Fruit fly (Drosophila melanogaster) whole organism, embryonic: ENCODE measurements around the gene CG43897.

Experiments
- Awh ChIP-seq: fragments of 200-800 bp; sonication (Bioruptor generic); IDR thresholded peaks from 2 replicates; pipeline ENCODE4, ENCODE4 v1.3.6; 2022; ENCODE audit warnings: missing biosample characterization, missing genetic modification characterization
- CG10274 ChIP-seq: fragments of 200-800 bp; sonication (Bioruptor generic); optimal IDR thresholded peaks from 3 replicates; lab custom pipeline; 2017; ENCODE audit warnings: missing biosample characterization, mild to moderate bottlenecking, missing genetic modification characterization
- CG11723 ChIP-seq: fragments of 200-800 bp; sonication (Bioruptor generic); optimal IDR thresholded peaks from 2 replicates; lab custom pipeline; 2017; ENCODE audit warnings: missing biosample characterization, mild to moderate bottlenecking, missing genetic modification characterization
- CG12299 ChIP-seq: fragments of 200-800 bp; sonication (Bioruptor generic); optimal IDR thresholded peaks from 2 replicates; lab custom pipeline; 2018; ENCODE audit warnings: missing biosample characterization, mild to moderate bottlenecking, missing genetic modification characterization
- CG12769 ChIP-seq: fragments of 200-800 bp; sonication (Bioruptor generic); optimal IDR thresholded peaks from 2 replicates; lab custom pipeline; 2019; ENCODE audit warnings: missing biosample characterization, mild to moderate bottlenecking, missing genetic modification characterization, moderate library complexity
- CG13123 ChIP-seq: fragments of 200-800 bp; sonication (Bioruptor generic); optimal IDR thresholded peaks from 2 replicates; lab custom pipeline; 2016; ENCODE audit warnings: missing biosample characterization, missing genetic modification characterization
- CG14050 ChIP-seq: fragments of 200-800 bp; sonication (Bioruptor generic); IDR thresholded peaks from 3 replicates; pipeline ENCODE4 v1.3.6; 2022; ENCODE audit warnings: missing biosample characterization, missing genetic modification characterization
- CG14965 ChIP-seq: fragments of 200-800 bp; sonication (Bioruptor generic); optimal IDR thresholded peaks from 2 replicates; lab custom pipeline; 2016; ENCODE audit warnings: missing biosample characterization, missing genetic modification characterization, borderline replicate concordance
- CG15479 ChIP-seq: fragments of 200-800 bp; sonication (Bioruptor generic); optimal IDR thresholded peaks from 3 replicates; lab custom pipeline; 2019; ENCODE audit warnings: missing biosample characterization, mild to moderate bottlenecking, missing genetic modification characterization, moderate library complexity
- CG16815 ChIP-seq: fragments of 200-800 bp; sonication (Bioruptor generic); optimal IDR thresholded peaks from 3 replicates; lab custom pipeline; 2017; ENCODE audit warnings: missing biosample characterization, mild to moderate bottlenecking, missing genetic modification characterization
- CG17359 ChIP-seq: fragments of 200-800 bp; sonication (Bioruptor generic); optimal IDR thresholded peaks from 3 replicates; lab custom pipeline; 2018; ENCODE audit warnings: missing biosample characterization, mild to moderate bottlenecking, missing genetic modification characterization, moderate library complexity
- CG3065 ChIP-seq: fragments of 200-800 bp; sonication (Bioruptor generic); optimal IDR thresholded peaks from 2 replicates; lab custom pipeline; 2016; ENCODE audit warnings: missing biosample characterization, missing genetic modification characterization
- CG3163 ChIP-seq: fragments of 200-800 bp; sonication (Bioruptor generic); optimal IDR thresholded peaks from 3 replicates; lab custom pipeline; 2016; ENCODE audit warnings: missing biosample characterization, missing genetic modification characterization
- CG34422 ChIP-seq: fragments of 200-800 bp; sonication (Bioruptor generic); IDR thresholded peaks from 3 replicates; pipeline ENCODE4 v1.3.6; 2022; ENCODE audit warnings: missing biosample characterization, missing genetic modification characterization
- CG4424 ChIP-seq: fragments of 200-800 bp; sonication (Bioruptor generic); optimal IDR thresholded peaks from 3 replicates; lab custom pipeline; 2016; ENCODE audit warnings: missing biosample characterization, missing genetic modification characterization
- CG5180 ChIP-seq: fragments of 200-800 bp; sonication (Bioruptor generic); optimal IDR thresholded peaks from 3 replicates; lab custom pipeline; 2017; ENCODE audit warnings: missing biosample characterization, missing genetic modification characterization, mild to moderate bottlenecking, moderate library complexity, missing genetic modification reagents
- CG7357 ChIP-seq: fragments of 200-800 bp; sonication (Bioruptor generic); IDR thresholded peaks from 3 replicates; pipeline ENCODE4 v1.3.6; 2022; ENCODE audit warnings: missing biosample characterization, missing genetic modification characterization
- CG7745 ChIP-seq: fragments of 200-800 bp; sonication (Bioruptor generic); optimal IDR thresholded peaks from 2 replicates; lab custom pipeline; 2018; ENCODE audit warnings: missing biosample characterization, mild to moderate bottlenecking, missing genetic modification characterization, moderate library complexity
- CG8388 ChIP-seq: fragments of 200-800 bp; sonication (Bioruptor generic); optimal IDR thresholded peaks from 2 replicates; lab custom pipeline; 2019; ENCODE audit warnings: missing biosample characterization, mild to moderate bottlenecking, missing genetic modification characterization, moderate library complexity
- CG8765 ChIP-seq: fragments of 200-800 bp; sonication (Bioruptor generic); IDR thresholded peaks from 2 replicates; pipeline ENCODE4 v1.3.6; 2022; ENCODE audit warnings: missing biosample characterization, missing genetic modification characterization
- CG8924 ChIP-seq: fragments of 200-800 bp; optimal IDR thresholded peaks from 3 replicates; lab custom pipeline; 2019; ENCODE audit warnings: missing biosample characterization, mild to moderate bottlenecking, missing genetic modification characterization, moderate library complexity
- CG9727 ChIP-seq: fragments of 200-800 bp; sonication (Bioruptor generic); optimal IDR thresholded peaks from 3 replicates; lab custom pipeline; 2017; ENCODE audit warnings: missing biosample characterization, mild to moderate bottlenecking, missing genetic modification characterization
- CG9817 ChIP-seq: fragments of 200-800 bp; sonication (Bioruptor generic); optimal IDR thresholded peaks from 2 replicates; lab custom pipeline; 2018; ENCODE audit warnings: missing biosample characterization, mild to moderate bottlenecking, missing genetic modification characterization, moderate library complexity
- CkIIα-i1 ChIP-seq: fragments of 200-800 bp; sonication (Bioruptor generic); IDR thresholded peaks from 2 replicates; pipeline ENCODE4 v1.3.6; 2022; ENCODE audit warnings: missing biosample characterization, missing genetic modification characterization
- D19A ChIP-seq: fragments of 200-800 bp; optimal IDR thresholded peaks from 3 replicates; lab custom pipeline; 2019; ENCODE audit warnings: missing biosample characterization, mild to moderate bottlenecking, missing genetic modification characterization, moderate library complexity
- Dbx ChIP-seq: fragments of 200-800 bp; sonication (Bioruptor generic); IDR thresholded peaks from 3 replicates; pipeline ENCODE4 v1.3.6; 2022; ENCODE audit warnings: missing biosample characterization, missing genetic modification characterization
- Gsc ChIP-seq: fragments of 200-800 bp; sonication (Bioruptor generic); IDR thresholded peaks from 2 replicates; pipeline ENCODE4 v1.3.6; 2022; ENCODE audit warnings: missing biosample characterization, missing genetic modification characterization
- HmgZ ChIP-seq: fragments of 200-800 bp; sonication (Bioruptor generic); optimal IDR thresholded peaks from 2 replicates; lab custom pipeline; 2018; ENCODE audit warnings: missing biosample characterization, mild to moderate bottlenecking, missing genetic modification characterization
- Hr39 ChIP-seq: fragments of >200 bp; optimal IDR thresholded peaks from 2 replicates; lab custom pipeline; 2017
- Med ChIP-seq: fragments of 200-800 bp; sonication (Bioruptor generic); peaks from one replicate; lab custom pipeline; 2016; ENCODE audit warnings: missing biosample characterization, missing genetic modification characterization, mild to moderate bottlenecking, inconsistent platforms, moderate library complexity
- Neu2 ChIP-seq: fragments of 200-800 bp; sonication (Bioruptor generic); optimal IDR thresholded peaks from 3 replicates; lab custom pipeline; 2016; ENCODE audit warnings: missing biosample characterization, missing genetic modification characterization, borderline replicate concordance
- Nf-YA ChIP-seq: fragments of 200-800 bp; sonication (Bioruptor generic); IDR thresholded peaks from 2 replicates; pipeline ENCODE4 v1.3.6; 2022; ENCODE audit warnings: missing biosample characterization, missing genetic modification characterization
- Nf-YC ChIP-seq: fragments of 200-800 bp; optimal IDR thresholded peaks from 3 replicates; lab custom pipeline; 2019; ENCODE audit warnings: missing biosample characterization, mild to moderate bottlenecking, missing genetic modification characterization, moderate library complexity
- Six4 ChIP-seq: fragments of 200-800 bp; sonication (Bioruptor generic); optimal IDR thresholded peaks from 2 replicates; lab custom pipeline; 2016; ENCODE audit warnings: missing biosample characterization, missing genetic modification characterization
- TFAM ChIP-seq: fragments of 200-800 bp; sonication (Bioruptor generic); optimal IDR thresholded peaks from 2 replicates; lab custom pipeline; 2017; ENCODE audit warnings: missing biosample characterization, missing genetic modification characterization, inconsistent platforms
- al ChIP-seq: fragments of 200-800 bp; sonication (Bioruptor generic); IDR thresholded peaks from 2 replicates; pipeline ENCODE4 v1.3.6; 2022; ENCODE audit warnings: missing biosample characterization, missing genetic modification characterization
- ash1 ChIP-seq: fragments of 200-800 bp; sonication (Bioruptor generic); optimal IDR thresholded peaks from 2 replicates; lab custom pipeline; 2018; ENCODE audit warnings: missing biosample characterization, mild to moderate bottlenecking, missing genetic modification characterization
- gcm2 ChIP-seq: fragments of 200-800 bp; sonication (Bioruptor generic); optimal IDR thresholded peaks from 2 replicates; lab custom pipeline; 2016; ENCODE audit warnings: missing biosample characterization, missing genetic modification characterization
- gro ChIP-seq: fragments of 200-800 bp; sonication (Bioruptor generic); optimal IDR thresholded peaks from 2 replicates; lab custom pipeline; 2016; ENCODE audit warnings: missing biosample characterization, missing genetic modification characterization
- hb ChIP-seq: fragments of 200-800 bp; sonication (Bioruptor generic); IDR thresholded peaks from 3 replicates; pipeline ENCODE4 v1.3.6; 2022; ENCODE audit warnings: missing biosample characterization, missing genetic modification characterization; ENCODE audit not compliant: partially characterized antibody
- hbn ChIP-seq: fragments of 200-800 bp; sonication (Bioruptor generic); IDR thresholded peaks from 2 replicates; pipeline ENCODE4 v1.3.6; 2022; ENCODE audit warnings: missing biosample characterization, missing genetic modification characterization; ENCODE audit not compliant: partially characterized antibody
- maf-S ChIP-seq: fragments of 200-800 bp; sonication (Bioruptor generic); optimal IDR thresholded peaks from 2 replicates; lab custom pipeline; 2016; ENCODE audit warnings: missing biosample characterization, missing genetic modification characterization
- pan ChIP-seq, 4 experiments: fragments of >200 bp in 3 of 4; fragments of 200-800 bp in 1 of 4; sonication (Bioruptor generic) in 1 of 4; optimal IDR thresholded peaks in 3 of 4; IDR thresholded peaks in 1 of 4; 2 replicates each; pipeline versions ENCODE4 v1.3.6 to Lab custom; 2017 to 2022; ENCODE audit warnings: missing biosample characterization in 2 of 4, missing genetic modification characterization in 2 of 4, mixed read lengths in 1 of 4
- psq ChIP-seq: fragments of 200-800 bp; sonication (Bioruptor generic); optimal IDR thresholded peaks from 2 replicates; lab custom pipeline; 2017; ENCODE audit warnings: missing biosample characterization, missing genetic modification characterization
- ranshi ChIP-seq: fragments of 200-800 bp; sonication (Bioruptor generic); IDR thresholded peaks from 2 replicates; pipeline ENCODE4 v1.3.6; 2022; ENCODE audit warnings: missing biosample characterization, missing genetic modification characterization
- sens-2 ChIP-seq: fragments of 200-800 bp; sonication (Bioruptor generic); IDR thresholded peaks from 2 replicates; pipeline ENCODE4 v1.3.6; 2022; ENCODE audit warnings: missing biosample characterization, missing genetic modification characterization
- seq ChIP-seq: fragments of 200-800 bp; sonication (Bioruptor generic); IDR thresholded peaks from 2 replicates; pipeline ENCODE4 v1.3.6; 2022; ENCODE audit warnings: missing biosample characterization, missing genetic modification characterization
- tgo ChIP-seq: fragments of 200-800 bp; sonication (Bioruptor generic); IDR thresholded peaks from 3 replicates; pipeline ENCODE4 v1.3.6; 2022; ENCODE audit warnings: missing biosample characterization, missing genetic modification characterization
- twi ChIP-seq: fragments of 200-800 bp; optimal IDR thresholded peaks from 2 replicates; lab custom pipeline; 2019; ENCODE audit warnings: missing biosample characterization, mild to moderate bottlenecking, missing genetic modification characterization, moderate library complexity
- vfl ChIP-seq: fragments of 200-800 bp; sonication (Bioruptor generic); optimal IDR thresholded peaks from 2 replicates; lab custom pipeline; 2016; ENCODE audit warnings: missing biosample characterization, missing genetic modification characterization
- zen2 ChIP-seq: fragments of 200-800 bp; sonication (Bioruptor generic); IDR thresholded peaks from 3 replicates; pipeline ENCODE4 v1.3.6; 2022; ENCODE audit warnings: missing biosample characterization, missing genetic modification characterization; ENCODE audit not compliant: partially characterized antibody

Gene CG43897

DNA sequence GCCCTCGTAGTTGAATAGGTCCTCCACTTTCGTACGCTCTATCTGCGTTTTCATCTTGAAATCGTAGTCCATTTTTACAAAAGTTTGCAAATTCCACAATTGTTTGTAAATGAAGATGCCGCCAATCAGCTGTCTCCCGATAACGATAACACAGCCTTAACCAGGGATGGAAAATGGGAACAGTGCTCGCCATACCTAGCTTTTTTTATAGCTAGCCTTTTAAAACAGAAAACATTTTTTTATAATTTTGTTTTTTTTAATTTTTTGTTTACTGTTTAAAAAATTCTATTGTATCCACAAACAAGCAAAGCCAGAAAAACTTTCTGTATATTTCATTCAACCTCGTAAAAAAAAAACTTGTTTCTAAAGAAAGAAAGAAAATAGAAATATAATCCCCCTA, 24.9 kb downstream of the CG43897 start, which contains the start of gene Cdk8 (continued):
- TF ChIP-seq Neu2 (GFP tag; lab: Kevin White, UChicago) = no peak
- TF ChIP-seq sens-2 (GFP tag; lab: Robert Waterston, UW) = no peak
- TF ChIP-seq CG5180 (GFP tag; lab: Kevin White, UChicago) = no peak
- no peak for TF ChIP-seq hb (GFP tag; lab: Robert Waterston, UW)
- no peak for TF ChIP-seq TFAM
- no peak for TF ChIP-seq Six4
- peak; percentile 33 for TF ChIP-seq CG4424 (GFP tag; lab: Kevin White, UChicago)
- no peak for TF ChIP-seq CG12299
- TF ChIP-seq HmgZ (tag; lab: Kevin White, UChicago) = peak; percentile 45
- TF ChIP-seq Hr39 (lab: Kevin White, UChicago) = no peak
- TF ChIP-seq Nf-YA (GFP tag; lab: Robert Waterston, UW) = no peak
- no peak for TF ChIP-seq gcm2 (GFP tag; lab: Kevin White, UChicago)
- no peak for TF ChIP-seq ranshi (GFP tag; lab: Robert Waterston, UW)
- TF ChIP-seq Dbx (GFP tag; lab: Robert Waterston, UW) = peak; percentile 39; the same call in 1 of the 3 replicates
- peak; percentile 86 for TF ChIP-seq Med (GFP tag; lab: Kevin White, UChicago)
- no peak for TF ChIP-seq CG11723 (GFP tag; lab: Kevin White, UChicago)
- no peak for TF ChIP-seq seq (GFP tag; lab: Robert Waterston, UW)
- no peak for TF ChIP-seq zen2 (GFP tag; lab: Robert Waterston, UW)
- TF ChIP-seq D19A = no peak
- peak; percentile 39 for TF ChIP-seq gro (GFP tag; lab: Kevin White, UChicago)
- TF ChIP-seq hbn (GFP tag; lab: Robert Waterston, UW) = no peak
- TF ChIP-seq Gsc (GFP tag; lab: Robert Waterston, UW) = no peak
- TF ChIP-seq CG10274 (GFP tag; lab: Kevin White, UChicago) = no peak
- TF ChIP-seq CG15479 (GFP tag; lab: Kevin White, UChicago) = no peak
- TF ChIP-seq tgo (GFP tag; lab: Robert Waterston, UW) = peak; percentile 22; the same call in 1 of the 3 replicates
- no peak for TF ChIP-seq CkIIα-i1 (GFP tag; lab: Robert Waterston, UW)
- TF ChIP-seq al (GFP tag; lab: Robert Waterston, UW) = no peak
- TF ChIP-seq CG8765 (GFP tag; lab: Robert Waterston, UW) = no peak
- no peak for TF ChIP-seq CG13123
- TF ChIP-seq vfl (GFP tag; lab: Kevin White, UChicago) = peak; percentile 8
- TF ChIP-seq CG7357 (GFP tag; lab: Robert Waterston, UW) = no peak
- TF ChIP-seq CG3065 (GFP tag; lab: Kevin White, UChicago) = no peak
- no peak for TF ChIP-seq pan (optimal IDR thresholded peaks at IDR 0.05; lab: Kevin White, UChicago)
- peak in 1 of 2 experiments; percentile 31 for TF ChIP-seq pan (GFP tag; optimal IDR thresholded peaks at IDR 0.05 in 1 of 2, IDR thresholded peaks at IDR 0.05 in 1 of 2)
- peak; percentile 34 for TF ChIP-seq CG9817 (tag; lab: Kevin White, UChicago)
- no peak; the same call in 2 of the 3 replicates for TF ChIP-seq CG14050 (GFP tag; lab: Robert Waterston, UW)
- TF ChIP-seq ash1 (GFP tag; lab: Kevin White, UChicago) = no peak
- TF ChIP-seq CG8388 (GFP tag; lab: Kevin White, UChicago) = peak; percentile 47
- no peak for TF ChIP-seq maf-S
- peak; percentile 51; the same call in 1 of the 3 replicates for TF ChIP-seq CG34422 (GFP tag; lab: Robert Waterston, UW)
- TF ChIP-seq CG9727 (GFP tag; lab: Kevin White, UChicago) = no peak
- no peak for TF ChIP-seq CG16815 (GFP tag; lab: Kevin White, UChicago)
- no peak for TF ChIP-seq CG8924 (tag; lab: Kevin White, UChicago)
- no peak for TF ChIP-seq CG7745 (tag; lab: Kevin White, UChicago)
- TF ChIP-seq Awh = no peak
- TF ChIP-seq Nf-YC (tag; lab: Kevin White, UChicago) = peak; percentile 58
- no peak for TF ChIP-seq CG14965 (GFP tag; lab: Kevin White, UChicago)
- no peak for TF ChIP-seq CG17359
- TF ChIP-seq psq (GFP tag; lab: Kevin White, UChicago) = no peak
- no peak for TF ChIP-seq CG3163
- TF ChIP-seq CG12769 = no peak
- no peak for TF ChIP-seq twi (tag; lab: Kevin White, UChicago)
